Fruit fly (Drosophila melanogaster): ENCODE results near the gene Pdp1.

- TF ChIP-seq lola (GFP tag; optimal IDR thresholded peaks at IDR 0.05) (no peak), usp (GFP tag; optimal IDR thresholded peaks at IDR 0.05) (no peak), psq (GFP tag; optimal IDR thresholded peaks at IDR 0.05) (no peak), Mio (GFP tag; optimal IDR thresholded peaks at IDR 0.05) (no peak), foxo (GFP tag; optimal IDR thresholded peaks at IDR 0.05) (no peak)
Measured at dm6 chr3L:7808491-7809162, 58.5 kb downstream of the Pdp1 start.

All from whole organism, wandering third instar larva.